Worm (Caenorhabditis elegans): ENCODE results near the gene ubl-1.

ce11 chrIII:3029822-3030221 is 38.3 kb upstream of the ubl-1 start:
- TF ChIP-seq ama-1 (optimal IDR thresholded peaks at IDR 0.05), result no peak
- TF ChIP-seq nhr-48 (tag; optimal IDR thresholded peaks at IDR 0.05), result no peak
- TF ChIP-seq unc-39 (tag; optimal IDR thresholded peaks at IDR 0.05), result no peak
- no peak for TF ChIP-seq pha-4 (GFP tag; IDR thresholded peaks at IDR 0.05)
- TF ChIP-seq pha-4 (tag; optimal IDR thresholded peaks at IDR 0.05), result no peak
- no peak for TF ChIP-seq lin-29 (GFP tag; IDR thresholded peaks at IDR 0.05)
- TF ChIP-seq egl-43 (GFP tag; IDR thresholded peaks at IDR 0.05), result no peak
- no peak for TF ChIP-seq snpc-4 (tag; optimal IDR thresholded peaks at IDR 0.05)
- TF ChIP-seq nhr-11 (tag; optimal IDR thresholded peaks at IDR 0.05), result no peak
- TF ChIP-seq hlh-30 (tag; optimal IDR thresholded peaks at IDR 0.05; ENCODE audit: insufficient read depth), result peak; percentile 45
- no peak for TF ChIP-seq pqm-1 (tag; optimal IDR thresholded peaks at IDR 0.05)

Measured in whole organism, L4 larva.